Worm (Caenorhabditis elegans) whole organism, midembryonic: ENCODE results near the gene Y38H8A.2.

Experiments used
- T22C8.4 ChIP-seq: fragments of 200-800 bp; sonication (Bioruptor generic); IDR thresholded peaks from 2 replicates; pipeline ENCODE4 v1.3.6; 2022; ENCODE audit warnings: missing genetic modification characterization, missing compliant biosample characterization
- cog-1 ChIP-seq: sonication (generic microtip); optimal IDR thresholded peaks from 2 replicates; lab custom pipeline; 2016; ENCODE audit warnings: missing genetic modification characterization, missing compliant biosample characterization
- flt-1 ChIP-seq: fragments of 200-800 bp; sonication (Bioruptor generic); IDR thresholded peaks from 2 replicates; pipeline ENCODE4 v1.3.6; 2022; ENCODE audit warnings: missing genetic modification characterization, missing compliant biosample characterization
- klf-2 ChIP-seq: fragments of 200-800 bp; sonication (Bioruptor generic); conservative IDR thresholded peaks from 2 replicates; pipeline ENCODE4 v1.3.6; 2022; ENCODE audit warnings: missing genetic modification reagents, missing genetic modification characterization, missing compliant biosample characterization
- med-1 ChIP-seq: sonication (generic microtip); optimal IDR thresholded peaks from 2 replicates; lab custom pipeline; 2017; ENCODE audit warnings: missing genetic modification characterization, mild to moderate bottlenecking, missing compliant biosample characterization, antibody characterized with exemption, missing genetic modification reagents; ENCODE audit not compliant: insufficient read depth
- ref-1 ChIP-seq: fragments of 200-800 bp; sonication (Bioruptor generic); conservative IDR thresholded peaks from 2 replicates; pipeline ENCODE4 v1.3.6; 2022; ENCODE audit warnings: missing genetic modification reagents, missing genetic modification characterization, missing compliant biosample characterization
- tab-1 ChIP-seq: fragments of 200-800 bp; sonication (Bioruptor generic); IDR thresholded peaks from 2 replicates; pipeline ENCODE4 v1.3.6; 2022; ENCODE audit warnings: missing genetic modification characterization, missing compliant biosample characterization
- ztf-23 ChIP-seq: fragments of 200-800 bp; sonication (Bioruptor generic); IDR thresholded peaks from 2 replicates; pipeline ENCODE4 v1.3.6; 2022; ENCODE audit warnings: missing genetic modification reagents, missing genetic modification characterization, missing compliant biosample characterization
- ztf-29 ChIP-seq: fragments of 200-800 bp; sonication (Bioruptor generic); IDR thresholded peaks from 2 replicates; pipeline ENCODE4 v1.3.6; 2022; ENCODE audit warnings: missing genetic modification reagents, missing genetic modification characterization, missing compliant biosample characterization

Gene Y38H8A.2

DNA sequence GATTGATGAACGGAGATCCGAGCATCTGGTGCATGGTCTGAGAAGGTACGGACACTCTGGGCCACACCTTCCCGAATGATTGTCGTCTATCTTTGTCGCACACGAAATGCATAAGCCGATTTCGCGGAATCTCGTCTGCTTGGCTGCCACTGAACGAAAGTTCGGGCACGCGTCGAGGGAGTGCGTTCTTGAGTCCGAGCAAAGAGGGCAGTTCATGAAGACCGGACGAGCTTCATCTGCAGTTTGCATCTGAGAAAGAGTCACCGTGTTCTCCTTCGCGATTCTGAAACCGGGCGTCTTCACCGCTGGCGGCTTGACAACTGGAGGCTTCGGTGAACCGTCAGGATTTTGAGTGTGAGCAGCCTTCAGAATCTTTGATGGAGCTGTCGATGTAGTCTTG lies 16.0 kb upstream of the Y38H8A.2 start:
- TF ChIP-seq T22C8.4 (GFP tag; lab: Robert Waterston, UW) = no peak
- TF ChIP-seq klf-2 (GFP tag; lab: Robert Waterston, UW) = no peak
- TF ChIP-seq tab-1 = no peak
- TF ChIP-seq cog-1 (tag; lab: Kevin White, UChicago) = no peak
- no peak for TF ChIP-seq ref-1 (GFP tag; lab: Robert Waterston, UW)
- TF ChIP-seq med-1 = no peak
- no peak for TF ChIP-seq flt-1
- no peak for TF ChIP-seq ztf-23 (GFP tag; lab: Robert Waterston, UW)
- no peak for TF ChIP-seq ztf-29

- TF ChIP-seq T22C8.4 (GFP tag; lab: Robert Waterston, UW) (no peak), tab-1 (no peak), med-1 (no peak), klf-2 (GFP tag; lab: Robert Waterston, UW) (no peak), cog-1 (tag; lab: Kevin White, UChicago) (no peak), flt-1 (no peak), ztf-23 (GFP tag; lab: Robert Waterston, UW) (no peak), ref-1 (GFP tag; lab: Robert Waterston, UW) (no peak), ztf-29 (no peak)
Measured at ce11 chrIV:13460876-13461275, 13.4 kb upstream of the Y38H8A.2 start, which contains the start of gene Y38H8A.12. Gene Y38H8A.12 (minus strand): TSS chrIV:13460976.

DNA sequence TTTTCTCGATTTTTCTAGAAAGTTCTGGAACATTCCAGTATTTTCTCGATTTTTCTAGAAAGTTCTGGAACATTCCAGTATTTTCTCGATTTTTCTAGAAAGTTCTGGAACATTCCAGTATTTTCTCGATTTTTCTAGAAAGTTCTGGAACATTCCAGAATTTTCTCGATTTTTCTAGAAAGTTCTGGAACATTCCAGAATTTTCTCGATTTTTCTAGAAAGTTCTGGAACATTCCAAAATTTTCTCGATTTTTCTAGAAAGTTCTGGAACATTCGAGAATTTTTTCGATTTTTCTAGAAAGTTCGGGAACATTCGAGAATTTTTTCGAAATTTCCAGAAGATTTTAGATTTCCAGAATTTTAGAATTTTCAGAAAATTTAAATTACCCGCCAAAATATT lies 10.3 kb upstream of the Y38H8A.2 start:
- TF ChIP-seq ref-1 (GFP tag; lab: Robert Waterston, UW) (peak; percentile 50; the same call in 1 of the 2 replicates), flt-1 (peak; percentile 89)

DNA sequence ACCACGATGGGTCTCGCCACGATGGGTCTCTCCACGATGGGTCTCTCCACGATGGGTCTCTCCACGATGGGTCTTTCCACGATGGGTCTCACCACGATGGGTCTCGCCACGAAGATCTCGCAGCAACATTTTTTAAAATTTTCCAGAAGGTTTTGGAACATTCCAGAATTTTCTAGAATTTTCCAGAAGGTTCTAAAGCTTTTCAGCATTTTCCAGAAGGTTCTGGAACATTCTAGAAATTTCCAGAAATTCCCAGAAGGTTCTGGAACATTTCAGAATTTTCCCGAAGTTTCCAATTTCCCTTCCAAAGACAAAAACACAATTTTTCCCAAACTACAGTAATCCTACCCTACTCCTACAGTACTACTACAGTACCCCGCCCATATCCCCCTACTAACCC lies 9.6 kb upstream of the Y38H8A.2 start:
- 0 out of 2 replicates have a peak, but pooled peaks have one; percentile 5 for TF ChIP-seq flt-1

- TF ChIP-seq flt-1 (no peak), T22C8.4 (GFP tag; lab: Robert Waterston, UW) (no peak), ztf-23 (GFP tag; lab: Robert Waterston, UW) (no peak), tab-1 (no peak), ref-1 (GFP tag; lab: Robert Waterston, UW) (no peak), ztf-29 (no peak)
Measured at ce11 chrIV:13465797-13466196, 8.4 kb upstream of the Y38H8A.2 start, which contains the start of gene fezf-1. Gene fezf-1 (plus strand): TSS chrIV:13466097.

DNA sequence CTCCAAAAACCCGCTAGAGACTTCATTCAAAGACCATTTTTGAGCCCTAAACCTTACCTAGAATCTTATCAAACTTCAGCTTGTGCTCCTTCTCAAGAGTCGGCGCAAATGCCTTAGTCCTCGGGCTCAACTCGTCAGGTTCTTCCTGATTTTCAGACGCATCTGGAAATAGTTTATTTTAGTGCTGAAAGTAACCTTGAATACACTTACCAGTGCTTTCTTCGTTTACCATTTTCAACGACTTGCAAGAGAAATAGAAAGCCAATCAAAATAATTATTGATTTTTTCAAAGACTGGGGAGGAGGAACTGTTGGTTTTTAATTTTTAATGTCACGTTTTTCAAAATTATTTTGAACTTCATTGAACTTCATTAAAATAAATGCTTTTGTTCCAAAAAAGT lies 2.2 kb upstream of the Y38H8A.2 start, which contains the start of the genes ttbk-8.1 and Y38H8A.4:
TSS of gene ttbk-8.1 (plus strand) at position 301 of the 400 bp plus-strand sequence.
TSS of gene Y38H8A.4 (minus strand) at position 366 of the 400 bp plus-strand sequence.
- TF ChIP-seq cog-1 (tag; lab: Kevin White, UChicago) (no peak), flt-1 (no peak), ztf-23 (GFP tag; lab: Robert Waterston, UW) (no peak), ref-1 (GFP tag; lab: Robert Waterston, UW) (no peak), T22C8.4 (GFP tag; lab: Robert Waterston, UW) (no peak), klf-2 (GFP tag; lab: Robert Waterston, UW) (no peak), med-1 (no peak), tab-1 (no peak), ztf-29 (no peak)

DNA sequence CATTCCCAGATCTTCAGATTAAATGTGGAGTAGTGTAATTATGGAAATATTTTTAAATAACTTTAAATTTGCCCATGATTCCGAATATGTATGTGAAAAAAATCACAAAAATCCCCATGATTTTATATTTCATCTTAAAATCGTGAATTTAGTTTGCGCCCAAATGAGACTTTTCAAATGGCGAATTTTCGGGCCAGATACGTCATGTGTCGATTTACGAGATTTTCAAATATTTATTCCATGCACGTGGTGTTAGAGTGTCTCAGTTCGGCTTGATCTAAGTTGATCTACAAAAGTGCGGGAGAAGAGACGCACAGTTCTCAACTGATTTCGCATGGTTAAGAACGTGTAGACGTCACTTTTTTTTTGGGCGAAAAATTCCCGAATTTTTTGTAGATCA lies 8.2 kb downstream of the Y38H8A.2 start, which contains the start of gene Y38H8A.1:
TSS of gene Y38H8A.1 (plus strand) at position 301 of the 400 bp plus-strand sequence.
- no peak for TF ChIP-seq cog-1 (tag; lab: Kevin White, UChicago)
- TF ChIP-seq T22C8.4 (GFP tag; lab: Robert Waterston, UW) = no peak
- TF ChIP-seq tab-1 = no peak
- no peak for TF ChIP-seq klf-2 (GFP tag; lab: Robert Waterston, UW)
- no peak for TF ChIP-seq ztf-23 (GFP tag; lab: Robert Waterston, UW)
- no peak for TF ChIP-seq ztf-29
- no peak for TF ChIP-seq med-1

DNA sequence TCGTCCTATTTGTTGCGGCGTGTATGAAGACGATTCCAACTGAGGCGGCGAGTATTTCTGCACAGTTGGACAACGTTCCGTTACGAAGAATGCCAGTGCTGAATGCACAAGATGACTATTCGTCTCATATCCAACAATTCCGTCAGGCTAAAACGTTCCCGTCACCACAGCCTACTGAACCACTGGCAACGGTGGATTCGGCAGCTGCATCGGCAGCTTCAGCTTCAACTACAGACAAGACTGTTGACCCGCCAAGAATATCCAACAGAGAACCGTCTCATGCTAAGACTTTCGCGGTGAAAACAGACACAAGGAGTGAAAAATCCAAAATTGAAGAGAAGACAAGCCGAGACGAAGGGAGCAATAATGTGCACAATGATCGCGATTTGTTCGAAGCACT lies 9.4 kb downstream of the Y38H8A.2 start:
- no peak for TF ChIP-seq tab-1
- TF ChIP-seq ztf-29 = no peak
- TF ChIP-seq ref-1 (GFP tag; lab: Robert Waterston, UW) = no peak
- no peak for TF ChIP-seq flt-1
- no peak for TF ChIP-seq klf-2 (GFP tag; lab: Robert Waterston, UW)
- no peak for TF ChIP-seq med-1
- no peak for TF ChIP-seq cog-1 (tag; lab: Kevin White, UChicago)
- no peak for TF ChIP-seq T22C8.4 (GFP tag; lab: Robert Waterston, UW)
- no peak for TF ChIP-seq ztf-23 (GFP tag; lab: Robert Waterston, UW)

- 0 out of 2 replicates have a peak, but pooled peaks have one; percentile 19 for TF ChIP-seq flt-1
- TF ChIP-seq ref-1 (GFP tag; lab: Robert Waterston, UW) = no peak
Measured at ce11 chrIV:13487019-13487418, 12.8 kb downstream of the Y38H8A.2 start.

- no peak for TF ChIP-seq ztf-23 (GFP tag; lab: Robert Waterston, UW)
- TF ChIP-seq T22C8.4 (GFP tag; lab: Robert Waterston, UW) = no peak
- TF ChIP-seq cog-1 (tag; lab: Kevin White, UChicago) = no peak
- TF ChIP-seq flt-1 = no peak
Measured at ce11 chrIV:13487596-13487995, 13.4 kb downstream of the Y38H8A.2 start.

- TF ChIP-seq klf-2 (GFP tag; lab: Robert Waterston, UW) = no peak
- TF ChIP-seq med-1 = no peak
- no peak for TF ChIP-seq ref-1 (GFP tag; lab: Robert Waterston, UW)
- no peak for TF ChIP-seq ztf-23 (GFP tag; lab: Robert Waterston, UW)
Measured at ce11 chrIV:13492271-13492670, 18.0 kb downstream of the Y38H8A.2 start, which contains the start of gene Y45F10A.7. Gene Y45F10A.7 (plus strand): TSS chrIV:13492571.
